Fruit fly (Drosophila melanogaster) whole organism, pupa: Measurements from ENCODE around the gene CG17633.

Source experiments
- CG12605 ChIP-seq: fragments of 200-800 bp; sonication (Bioruptor generic); IDR thresholded peaks from 2 replicates; pipeline ENCODE4 v1.3.6; 2022; ENCODE audit warnings: missing biosample characterization, missing genetic modification characterization
- CG13204 ChIP-seq: fragments of 200-800 bp; sonication (Bioruptor generic); optimal IDR thresholded peaks from 2 replicates; lab custom pipeline; 2018; ENCODE audit warnings: missing biosample characterization, mild to moderate bottlenecking, missing genetic modification characterization, moderate library complexity
- CG14655 ChIP-seq: fragments of 200-800 bp; sonication (Bioruptor generic); optimal IDR thresholded peaks from 3 replicates; lab custom pipeline; 2017; ENCODE audit warnings: mild to moderate bottlenecking, missing biosample characterization, missing genetic modification reagents, missing genetic modification characterization
- CG4496 ChIP-seq: fragments of 200-800 bp; sonication (Bioruptor generic); IDR thresholded peaks from 3 replicates; pipeline ENCODE4 v1.3.6; 2022; ENCODE audit warnings: missing biosample characterization, missing genetic modification characterization
- CG9948 ChIP-seq: fragments of 200-800 bp; sonication (Bioruptor generic); optimal IDR thresholded peaks from 2 replicates; lab custom pipeline; 2018; ENCODE audit warnings: missing biosample characterization, mild to moderate bottlenecking, missing genetic modification characterization, moderate library complexity
- EcR ChIP-seq: fragments of 200-800 bp; sonication (Bioruptor generic); optimal IDR thresholded peaks from 3 replicates; lab custom pipeline; 2019; ENCODE audit warnings: missing biosample characterization, missing genetic modification characterization, mild to moderate bottlenecking, moderate library complexity, missing genetic modification reagents
- Pif1B ChIP-seq: fragments of 200-800 bp; sonication (Bioruptor generic); optimal IDR thresholded peaks from 3 replicates; lab custom pipeline; 2016; ENCODE audit warnings: missing biosample characterization, missing genetic modification characterization
- Snoo ChIP-seq: fragments of 200-800 bp; sonication (Bioruptor generic); optimal IDR thresholded peaks from 3 replicates; lab custom pipeline; 2017; ENCODE audit warnings: missing biosample characterization, mild to moderate bottlenecking, missing genetic modification characterization, inconsistent platforms
- rn ChIP-seq: fragments of 200-800 bp; sonication (Bioruptor generic); IDR thresholded peaks from 2 replicates; pipeline ENCODE4 v1.3.6; 2022; ENCODE audit warnings: missing biosample characterization, missing genetic modification characterization

- TF ChIP-seq CG14655 (GFP tag; lab: Kevin White, UChicago), result peak; percentile 43
- no peak for TF ChIP-seq CG13204 (GFP tag; lab: Kevin White, UChicago)
- no peak for TF ChIP-seq EcR (GFP tag; lab: Kevin White, UChicago)
- TF ChIP-seq CG4496, result no peak
- no peak for TF ChIP-seq Snoo (tag; lab: Kevin White, UChicago)
- no peak for TF ChIP-seq Pif1B (GFP tag; lab: Kevin White, UChicago)
- TF ChIP-seq CG9948 (tag; lab: Kevin White, UChicago), result no peak
- TF ChIP-seq rn (GFP tag; lab: Robert Waterston, UW), result no peak
- no peak for TF ChIP-seq CG12605 (GFP tag; lab: Robert Waterston, UW)
Measured at dm6 chr2L:9744634-9745033, 24.2 kb upstream of the CG17633 start.
